Fruit fly (Drosophila melanogaster): Measurements from ENCODE around the gene CG5439.

CG5439 gene

DNA sequence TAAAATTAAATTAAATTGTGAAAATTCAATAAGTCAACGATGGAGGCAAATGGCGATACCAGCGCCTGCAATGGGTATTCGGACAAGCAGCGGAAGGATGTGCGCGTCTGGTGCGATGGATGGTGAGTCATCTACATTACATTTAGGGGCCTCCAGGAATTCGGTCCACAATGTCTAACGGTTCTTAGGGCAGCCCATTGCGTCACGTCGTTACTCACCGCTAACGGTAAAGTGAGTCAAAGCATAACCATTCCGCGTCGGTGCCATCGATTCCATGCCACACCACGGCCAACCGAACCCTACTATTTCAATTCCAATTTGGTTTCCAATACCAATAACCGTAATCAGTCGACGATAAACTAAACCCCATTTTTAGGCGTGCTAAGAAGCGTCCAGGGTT is 27.2 kb downstream of the CG5439 start:
- TF ChIP-seq CG7045 (GFP tag; optimal IDR thresholded peaks at IDR 0.05) (no peak), ovo (GFP tag; optimal IDR thresholded peaks at IDR 0.05) (peak; percentile 70)

DNA sequence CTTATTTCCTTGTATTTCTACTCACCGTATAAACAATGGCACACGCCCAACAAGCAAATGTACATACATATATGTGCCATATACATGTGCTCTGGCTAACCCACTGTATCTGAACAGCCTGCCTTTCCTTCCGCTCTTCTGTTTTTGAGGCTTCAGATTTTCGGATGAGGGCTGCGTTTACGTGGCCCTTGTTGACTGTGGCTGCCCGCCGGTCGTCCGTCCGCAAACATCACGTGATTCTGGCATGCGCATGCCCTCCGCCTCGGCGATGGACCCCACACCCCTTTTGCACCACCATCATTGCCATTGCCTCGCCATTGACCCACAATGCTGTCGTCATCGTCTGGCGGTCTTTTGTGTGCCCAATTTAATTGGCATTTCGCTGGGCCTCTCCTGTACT is 28.3 kb downstream of the CG5439 start:
- TF ChIP-seq Mnt (GFP tag; optimal IDR thresholded peaks at IDR 0.05) (peak; percentile 72), Crg-1 (GFP tag; optimal IDR thresholded peaks at IDR 0.05) (peak; percentile 31), CG14711 (tag; optimal IDR thresholded peaks at IDR 0.05) (peak; percentile 36), CG7045 (GFP tag; optimal IDR thresholded peaks at IDR 0.05) (peak; percentile 57), tj (GFP tag; optimal IDR thresholded peaks at IDR 0.05) (peak; percentile 48), CG1620 (GFP tag; optimal IDR thresholded peaks at IDR 0.05) (peak; percentile 40), CG5204 (GFP tag; optimal IDR thresholded peaks at IDR 0.05) (no peak), CG11617 (GFP tag; optimal IDR thresholded peaks at IDR 0.05) (peak; percentile 15), bab1 (GFP tag; optimal IDR thresholded peaks at IDR 0.05) (no peak), CG12768 (GFP tag; optimal IDR thresholded peaks at IDR 0.05) (peak; percentile 64), cnc (optimal IDR thresholded peaks at IDR 0.05) (no peak), CG33017 (tag; optimal IDR thresholded peaks at IDR 0.05) (peak; percentile 30), cic (GFP tag; optimal IDR thresholded peaks at IDR 0.05) (peak; percentile 54), kay (GFP tag; ENCODE audit: borderline replicate concordance) (no peak), pad (GFP tag; optimal IDR thresholded peaks at IDR 0.05) (peak; percentile 22)

DNA sequence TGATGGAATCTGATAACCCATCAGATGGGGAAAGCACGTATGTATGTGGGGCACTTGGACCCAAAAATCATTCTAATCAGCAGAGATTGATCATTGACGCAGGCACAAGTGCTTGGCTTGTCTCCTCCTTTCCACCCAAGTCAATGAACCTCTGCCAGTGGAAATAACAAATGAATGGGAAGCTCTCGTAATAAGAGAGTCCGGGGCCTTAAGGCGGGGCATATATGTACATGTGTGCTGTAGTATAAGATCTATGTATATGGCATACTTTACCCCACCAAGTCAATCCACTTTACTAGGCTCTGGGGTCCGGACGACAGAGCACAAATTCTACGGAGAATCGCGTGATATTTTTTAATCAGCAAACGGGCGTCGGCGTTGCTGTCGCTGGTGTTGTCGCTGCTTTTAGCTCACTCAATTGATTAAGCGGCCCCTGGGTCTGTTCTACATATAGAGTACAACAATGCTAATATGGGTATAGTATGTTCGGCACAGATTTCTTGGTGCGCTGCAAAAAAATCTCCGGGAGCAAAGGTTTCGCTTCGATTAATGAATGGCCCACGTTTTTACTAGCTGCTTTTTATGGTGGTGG is 29.2 kb downstream of the CG5439 start:
- peak; percentile 40 for TF ChIP-seq Crg-1 (GFP tag; optimal IDR thresholded peaks at IDR 0.05)
- TF ChIP-seq kay (GFP tag; ENCODE audit: borderline replicate concordance) = no peak
- peak; percentile 43 for TF ChIP-seq CG14711 (tag; optimal IDR thresholded peaks at IDR 0.05)
- peak; percentile 79 for TF ChIP-seq CG7045 (GFP tag; optimal IDR thresholded peaks at IDR 0.05)
- TF ChIP-seq toe (GFP tag; optimal IDR thresholded peaks at IDR 0.05) = peak; percentile 1
- peak; percentile 78 for TF ChIP-seq CG33017 (tag; optimal IDR thresholded peaks at IDR 0.05)
- peak; percentile 99 for TF ChIP-seq cic (GFP tag; optimal IDR thresholded peaks at IDR 0.05)
- no peak for TF ChIP-seq CG5204 (GFP tag; optimal IDR thresholded peaks at IDR 0.05)
- TF ChIP-seq pad (GFP tag; optimal IDR thresholded peaks at IDR 0.05) = peak; percentile 72
- TF ChIP-seq Mnt (GFP tag; optimal IDR thresholded peaks at IDR 0.05) = peak; percentile 63
- TF ChIP-seq CG1620 (GFP tag; optimal IDR thresholded peaks at IDR 0.05) = peak; percentile 41
- TF ChIP-seq CG12768 (GFP tag; optimal IDR thresholded peaks at IDR 0.05) = peak; percentile 93
- TF ChIP-seq ovo (GFP tag; optimal IDR thresholded peaks at IDR 0.05) = no peak
- peak; percentile 51 for TF ChIP-seq CG7101 (tag; optimal IDR thresholded peaks at IDR 0.05)
- TF ChIP-seq CG11617 (GFP tag; optimal IDR thresholded peaks at IDR 0.05) = peak; percentile 22
- no peak for TF ChIP-seq Clk (GFP tag; optimal IDR thresholded peaks at IDR 0.05)
- peak; percentile 30 for TF ChIP-seq tj (GFP tag; optimal IDR thresholded peaks at IDR 0.05)
- TF ChIP-seq cnc (optimal IDR thresholded peaks at IDR 0.05) = no peak
- peak; percentile 23 for TF ChIP-seq bab1 (GFP tag; optimal IDR thresholded peaks at IDR 0.05)
- TF ChIP-seq Hr96 (GFP tag; optimal IDR thresholded peaks at IDR 0.05) = no peak

- TF ChIP-seq Mnt (GFP tag; optimal IDR thresholded peaks at IDR 0.05) (peak; percentile 79), kay (GFP tag; ENCODE audit: borderline replicate concordance) (peak; percentile 98), CG12768 (GFP tag; optimal IDR thresholded peaks at IDR 0.05) (peak; percentile 9), pad (GFP tag; optimal IDR thresholded peaks at IDR 0.05) (no peak), ovo (GFP tag; optimal IDR thresholded peaks at IDR 0.05) (peak; percentile 39), CG14711 (tag; optimal IDR thresholded peaks at IDR 0.05) (no peak), bab1 (GFP tag; optimal IDR thresholded peaks at IDR 0.05) (no peak), CG7101 (tag; optimal IDR thresholded peaks at IDR 0.05) (peak; percentile 23), tj (GFP tag; optimal IDR thresholded peaks at IDR 0.05) (peak; percentile 91), Clk (GFP tag; optimal IDR thresholded peaks at IDR 0.05) (no peak), Hr96 (GFP tag; optimal IDR thresholded peaks at IDR 0.05) (no peak), Crg-1 (GFP tag; optimal IDR thresholded peaks at IDR 0.05) (no peak), CG7045 (GFP tag; optimal IDR thresholded peaks at IDR 0.05) (peak; percentile 45), toe (GFP tag; optimal IDR thresholded peaks at IDR 0.05) (no peak), cic (GFP tag; optimal IDR thresholded peaks at IDR 0.05) (peak; percentile 64), CG1620 (GFP tag; optimal IDR thresholded peaks at IDR 0.05) (no peak)
These were observed 30.0 kb downstream of the CG5439 start for dm6 chr2L:13206857-13207463.

- peak; percentile 54 for TF ChIP-seq kay (GFP tag; ENCODE audit: borderline replicate concordance)
These were observed 34.9 kb downstream of the CG5439 start, which contains the start of gene CG15482 for dm6 chr2L:13211764-13212265. TSS of gene CG15482 (minus strand) at chr2L:13211814.

dm6 chr2L:13215010-13215409 is 38.1 kb downstream of the CG5439 start, which contains the start of gene kek4:
TSS of gene kek4 (minus strand) at chr2L:13215350.
- no peak for TF ChIP-seq CG12768 (GFP tag; optimal IDR thresholded peaks at IDR 0.05)
- TF ChIP-seq cnc (optimal IDR thresholded peaks at IDR 0.05) = no peak
- TF ChIP-seq Crg-1 (GFP tag; optimal IDR thresholded peaks at IDR 0.05) = no peak
- TF ChIP-seq CG33017 (tag; optimal IDR thresholded peaks at IDR 0.05) = no peak
- TF ChIP-seq Mnt (GFP tag; optimal IDR thresholded peaks at IDR 0.05) = no peak
- no peak for TF ChIP-seq Clk (GFP tag; optimal IDR thresholded peaks at IDR 0.05)
- TF ChIP-seq bab1 (GFP tag; optimal IDR thresholded peaks at IDR 0.05) = no peak
- TF ChIP-seq CG11617 (GFP tag; optimal IDR thresholded peaks at IDR 0.05) = no peak
- TF ChIP-seq ovo (GFP tag; optimal IDR thresholded peaks at IDR 0.05) = no peak

Data from whole organism, adult.